Fruit fly (Drosophila melanogaster) whole organism, embryonic: ENCODE data around the gene CG31219.

Source experiments
- Atf3 ChIP-seq: fragments of 200-800 bp; sonication (Bioruptor generic); optimal IDR thresholded peaks from 3 replicates; lab custom pipeline; 2016; ENCODE audit warnings: missing biosample characterization, missing genetic modification characterization
- Awh ChIP-seq: fragments of 200-800 bp; sonication (Bioruptor generic); IDR thresholded peaks from 2 replicates; pipeline ENCODE4, ENCODE4 v1.3.6; 2022; ENCODE audit warnings: missing biosample characterization, missing genetic modification characterization
- C15 ChIP-seq: fragments of 200-800 bp; sonication (Bioruptor generic); IDR thresholded peaks from 3 replicates; pipeline ENCODE4 v1.3.6; 2022; ENCODE audit warnings: missing biosample characterization, missing genetic modification characterization
- CG10267 ChIP-seq: fragments of 200-800 bp; sonication (Bioruptor generic); optimal IDR thresholded peaks from 2 replicates; lab custom pipeline; 2018; ENCODE audit warnings: missing biosample characterization, mild to moderate bottlenecking, missing genetic modification characterization, moderate library complexity
- CG10565 ChIP-seq: fragments of 200-800 bp; sonication (Bioruptor generic); optimal IDR thresholded peaks from 3 replicates; lab custom pipeline; 2016; ENCODE audit warnings: missing biosample characterization, mild to moderate bottlenecking, missing genetic modification characterization
- CG11723 ChIP-seq: fragments of 200-800 bp; sonication (Bioruptor generic); optimal IDR thresholded peaks from 2 replicates; lab custom pipeline; 2017; ENCODE audit warnings: missing biosample characterization, mild to moderate bottlenecking, missing genetic modification characterization
- CG12219 ChIP-seq: fragments of 200-800 bp; sonication (Bioruptor generic); optimal IDR thresholded peaks from 3 replicates; lab custom pipeline; 2018; ENCODE audit warnings: missing biosample characterization, mild to moderate bottlenecking, missing genetic modification characterization
- CG12769 ChIP-seq: fragments of 200-800 bp; sonication (Bioruptor generic); optimal IDR thresholded peaks from 2 replicates; lab custom pipeline; 2019; ENCODE audit warnings: missing biosample characterization, mild to moderate bottlenecking, missing genetic modification characterization, moderate library complexity
- CG14050 ChIP-seq: fragments of 200-800 bp; sonication (Bioruptor generic); IDR thresholded peaks from 3 replicates; pipeline ENCODE4 v1.3.6; 2022; ENCODE audit warnings: missing biosample characterization, missing genetic modification characterization
- CG15601 ChIP-seq: fragments of 200-800 bp; sonication (Bioruptor generic); optimal IDR thresholded peaks from 3 replicates; lab custom pipeline; 2019; ENCODE audit warnings: missing biosample characterization, mild to moderate bottlenecking, missing genetic modification characterization, moderate library complexity
- CG17568 ChIP-seq: fragments of 200-800 bp; sonication (Bioruptor generic); optimal IDR thresholded peaks from 2 replicates; lab custom pipeline; 2018; ENCODE audit warnings: missing biosample characterization, mild to moderate bottlenecking, missing genetic modification characterization, moderate library complexity
- CG17829 ChIP-seq: fragments of 200-800 bp; optimal IDR thresholded peaks from 2 replicates; lab custom pipeline; 2019; ENCODE audit warnings: missing biosample characterization, mild to moderate bottlenecking, missing genetic modification characterization, moderate library complexity
- CG1832 ChIP-seq: fragments of 200-800 bp; sonication (Bioruptor generic); optimal IDR thresholded peaks from 2 replicates; lab custom pipeline; 2017; ENCODE audit warnings: missing biosample characterization, mild to moderate bottlenecking, missing genetic modification characterization, inconsistent platforms
- CG30020 ChIP-seq: fragments of 200-800 bp; optimal IDR thresholded peaks from 2 replicates; lab custom pipeline; 2019; ENCODE audit warnings: missing biosample characterization, mild to moderate bottlenecking, missing genetic modification characterization, moderate library complexity
- CG30431 ChIP-seq: fragments of 200-800 bp; sonication (Bioruptor generic); optimal IDR thresholded peaks from 2 replicates; lab custom pipeline; 2017; ENCODE audit warnings: missing biosample characterization, missing genetic modification characterization
- CG31388 ChIP-seq: fragments of 200-800 bp; sonication (Bioruptor generic); optimal IDR thresholded peaks from 2 replicates; lab custom pipeline; 2016; ENCODE audit warnings: missing biosample characterization, missing genetic modification characterization
- CG3281 ChIP-seq: fragments of 200-800 bp; sonication (Bioruptor generic); optimal IDR thresholded peaks from 3 replicates; lab custom pipeline; 2017; ENCODE audit warnings: missing biosample characterization, mild to moderate bottlenecking, missing genetic modification characterization
- CG5953 ChIP-seq: fragments of 200-800 bp; sonication (Bioruptor generic); IDR thresholded peaks from 2 replicates; pipeline ENCODE4 v1.3.6; 2022; ENCODE audit warnings: missing biosample characterization, missing genetic modification characterization
- CG6175 ChIP-seq: fragments of 200-800 bp; sonication (Bioruptor generic); IDR thresholded peaks from 3 replicates; pipeline ENCODE4 v1.3.6; 2022; ENCODE audit warnings: missing biosample characterization, missing genetic modification characterization
- CG6689 ChIP-seq: fragments of 200-800 bp; sonication (Bioruptor generic); IDR thresholded peaks from 2 replicates; pipeline ENCODE4 v1.3.6; 2022; ENCODE audit warnings: missing biosample characterization, missing genetic modification characterization
- CG6765 ChIP-seq: fragments of 200-800 bp; sonication (Bioruptor generic); optimal IDR thresholded peaks from 3 replicates; lab custom pipeline; 2017; ENCODE audit warnings: missing biosample characterization, mild to moderate bottlenecking, missing genetic modification characterization
- CG6854 ChIP-seq: fragments of 200-800 bp; sonication (Bioruptor generic); optimal IDR thresholded peaks from 3 replicates; lab custom pipeline; 2017; ENCODE audit warnings: missing biosample characterization, mild to moderate bottlenecking, missing genetic modification characterization
- CG7271 ChIP-seq: fragments of 200-800 bp; sonication (Bioruptor generic); optimal IDR thresholded peaks from 2 replicates; lab custom pipeline; 2018; ENCODE audit warnings: missing biosample characterization, mild to moderate bottlenecking, missing genetic modification characterization, moderate library complexity
- CG7987 ChIP-seq: fragments of 200-800 bp; sonication (Bioruptor generic); optimal IDR thresholded peaks from 2 replicates; lab custom pipeline; 2018; ENCODE audit warnings: missing biosample characterization, mild to moderate bottlenecking, missing genetic modification characterization, moderate library complexity
- Chrac-16 ChIP-seq: fragments of 200-800 bp; sonication (Bioruptor generic); optimal IDR thresholded peaks from 3 replicates; lab custom pipeline; 2016; ENCODE audit warnings: missing biosample characterization, missing genetic modification characterization
- CkIIα-i1 ChIP-seq: fragments of 200-800 bp; sonication (Bioruptor generic); IDR thresholded peaks from 2 replicates; pipeline ENCODE4 v1.3.6; 2022; ENCODE audit warnings: missing biosample characterization, missing genetic modification characterization
- CrebB ChIP-seq: fragments of 200-800 bp; sonication (Bioruptor generic); optimal IDR thresholded peaks from 3 replicates; lab custom pipeline; 2018; ENCODE audit warnings: missing biosample characterization, mild to moderate bottlenecking, missing genetic modification characterization
- D19A ChIP-seq: fragments of 200-800 bp; optimal IDR thresholded peaks from 3 replicates; lab custom pipeline; 2019; ENCODE audit warnings: missing biosample characterization, mild to moderate bottlenecking, missing genetic modification characterization, moderate library complexity
- Fer2 ChIP-seq: fragments of 200-800 bp; sonication (Bioruptor generic); optimal IDR thresholded peaks from 2 replicates; lab custom pipeline; 2018; ENCODE audit warnings: missing biosample characterization, mild to moderate bottlenecking, missing genetic modification characterization, moderate library complexity
- H15 ChIP-seq: fragments of 200-800 bp; sonication (Bioruptor generic); IDR thresholded peaks from 3 replicates; pipeline ENCODE4 v1.3.6; 2022; ENCODE audit warnings: missing biosample characterization, missing genetic modification characterization
- Hmx ChIP-seq: fragments of 200-800 bp; sonication (Bioruptor generic); optimal IDR thresholded peaks from 2 replicates; lab custom pipeline; 2016; ENCODE audit warnings: missing biosample characterization, missing genetic modification characterization
- Hsf ChIP-seq: fragments of 200-800 bp; sonication (Bioruptor generic); optimal IDR thresholded peaks from 3 replicates; lab custom pipeline; 2016; ENCODE audit warnings: missing biosample characterization, missing genetic modification characterization
- NC2α ChIP-seq: fragments of 200-800 bp; sonication (Bioruptor generic); optimal IDR thresholded peaks from 2 replicates; lab custom pipeline; 2016; ENCODE audit warnings: missing biosample characterization, missing genetic modification characterization
- NC2β ChIP-seq: fragments of 200-800 bp; sonication (Bioruptor generic); optimal IDR thresholded peaks from 2 replicates; lab custom pipeline; 2016; ENCODE audit warnings: missing biosample characterization, missing genetic modification characterization
- PHDP ChIP-seq: fragments of 200-800 bp; sonication (Bioruptor generic); optimal IDR thresholded peaks from 3 replicates; lab custom pipeline; 2018; ENCODE audit warnings: missing biosample characterization, mild to moderate bottlenecking, missing genetic modification characterization, moderate library complexity
- Pdp1 ChIP-seq, 2 experiments: fragments of 200-800 bp; sonication (Bioruptor generic); optimal IDR thresholded peaks; 3 replicates each; lab custom pipeline; 2016; ENCODE audit warnings: missing biosample characterization in 2 of 2, missing genetic modification characterization in 2 of 2, mild to moderate bottlenecking in 1 of 2, moderate library complexity in 1 of 2
- crc ChIP-seq: fragments of 200-800 bp; sonication (Bioruptor generic); optimal IDR thresholded peaks from 2 replicates; lab custom pipeline; 2016; ENCODE audit warnings: missing biosample characterization, missing genetic modification characterization
- dimm ChIP-seq: fragments of 200-800 bp; sonication (Bioruptor generic); IDR thresholded peaks from 2 replicates; pipeline ENCODE4 v1.3.6; 2022; ENCODE audit warnings: missing biosample characterization, missing genetic modification characterization
- fd102C ChIP-seq: fragments of 200-800 bp; sonication (Bioruptor generic); optimal IDR thresholded peaks from 2 replicates; lab custom pipeline; 2018; ENCODE audit warnings: missing biosample characterization, mild to moderate bottlenecking, missing genetic modification characterization, moderate library complexity
- fru ChIP-seq: fragments of >200 bp; optimal IDR thresholded peaks from 2 replicates; lab custom pipeline; 2017
- gcm2 ChIP-seq: fragments of 200-800 bp; sonication (Bioruptor generic); optimal IDR thresholded peaks from 2 replicates; lab custom pipeline; 2016; ENCODE audit warnings: missing biosample characterization, missing genetic modification characterization
- insv ChIP-seq, 2 experiments: fragments of 200-800 bp; sonication (Bioruptor generic); optimal IDR thresholded peaks; 3 replicates each; lab custom pipeline; 2016 to 2018; ENCODE audit warnings: missing biosample characterization in 2 of 2, missing genetic modification characterization in 2 of 2
- jumu ChIP-seq: fragments of 200-800 bp; sonication (Bioruptor generic); optimal IDR thresholded peaks from 3 replicates; lab custom pipeline; 2016; ENCODE audit warnings: missing biosample characterization, missing genetic modification characterization
- nerfin-2 ChIP-seq: fragments of 200-800 bp; sonication (Bioruptor generic); IDR thresholded peaks from 2 replicates; pipeline ENCODE4 v1.3.6; 2022; ENCODE audit warnings: missing biosample characterization, missing genetic modification characterization; ENCODE audit not compliant: partially characterized antibody
- rib ChIP-seq: fragments of 200-800 bp; sonication (Bioruptor generic); IDR thresholded peaks from 2 replicates; pipeline ENCODE4 v1.3.6; 2022; ENCODE audit warnings: missing biosample characterization, missing genetic modification characterization
- shn ChIP-seq: fragments of 200-800 bp; sonication (Bioruptor generic); optimal IDR thresholded peaks from 3 replicates; lab custom pipeline; 2016; ENCODE audit warnings: missing biosample characterization, missing genetic modification characterization
- ssp ChIP-seq: fragments of 200-800 bp; sonication (Bioruptor generic); IDR thresholded peaks from 2 replicates; pipeline ENCODE4 v1.3.6; 2022; ENCODE audit warnings: missing biosample characterization, missing genetic modification characterization
- tll ChIP-seq, 2 experiments: fragments of 200-800 bp in 1 of 2; fragments of >200 bp in 1 of 2; sonication (Bioruptor generic) in 1 of 2; optimal IDR thresholded peaks; 2 replicates each; lab custom pipeline; 2017 to 2019; ENCODE audit warnings: missing biosample characterization in 2 of 2, missing genetic modification characterization in 2 of 2, mild to moderate bottlenecking in 1 of 2, moderate library complexity in 1 of 2
- tna ChIP-seq: fragments of 200-800 bp; sonication (Bioruptor generic); IDR thresholded peaks from 2 replicates; pipeline ENCODE4 v1.3.6; 2022; ENCODE audit warnings: missing biosample characterization, missing genetic modification characterization; ENCODE audit not compliant: partially characterized antibody
- unpg ChIP-seq: fragments of 200-800 bp; sonication (Bioruptor generic); optimal IDR thresholded peaks from 3 replicates; lab custom pipeline; 2018; ENCODE audit warnings: missing biosample characterization, mild to moderate bottlenecking, missing genetic modification characterization, moderate library complexity
- vvl ChIP-seq: fragments of 200-800 bp; sonication (Bioruptor generic); IDR thresholded peaks from 2 replicates; pipeline ENCODE4 v1.3.6; 2022; ENCODE audit warnings: missing biosample characterization, missing genetic modification characterization

Gene CG31219

DNA sequence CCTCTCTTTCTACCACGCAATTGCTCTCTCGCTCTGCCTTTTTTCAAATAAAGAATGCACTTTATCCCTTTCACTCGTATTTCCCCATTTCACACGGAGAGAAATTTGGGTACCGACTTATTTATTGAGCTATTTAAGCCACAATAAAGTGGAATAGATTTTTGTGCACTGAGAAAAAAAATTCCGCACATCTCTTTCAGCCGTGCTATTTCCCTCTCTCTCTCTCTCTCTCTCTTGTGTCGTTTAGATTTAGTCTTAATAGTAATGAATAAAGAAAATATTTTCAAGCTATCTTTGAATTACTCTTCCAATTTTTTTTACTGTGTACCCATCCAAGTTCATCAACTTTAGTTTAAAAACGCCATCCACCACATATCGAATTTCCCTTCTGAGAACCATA lies 27.2 kb upstream of the CG31219 start (continued):
- TF ChIP-seq CkIIα-i1 (GFP tag; lab: Robert Waterston, UW): peak; percentile 59; the same call in 1 of the 2 replicates
- TF ChIP-seq Hmx (GFP tag; lab: Kevin White, UChicago): no peak
- TF ChIP-seq CG10267: peak; percentile 33
- TF ChIP-seq C15 (GFP tag; lab: Robert Waterston, UW): 0 out of 3 replicates have a peak, but pooled peaks have one; percentile 51
- TF ChIP-seq CG12769 (tag; lab: Kevin White, UChicago): peak; percentile 45
- TF ChIP-seq NC2α (GFP tag; lab: Kevin White, UChicago): no peak
- TF ChIP-seq Pdp1 (GFP tag; optimal IDR thresholded peaks at IDR 0.05; lab: Kevin White, UChicago): peak; percentile 58 to 66
- TF ChIP-seq dimm: 0 out of 2 replicates have a peak, but pooled peaks have one; percentile 33
- no peak for TF ChIP-seq gcm2 (GFP tag; lab: Kevin White, UChicago)
- peak; percentile 44 for TF ChIP-seq Atf3
- TF ChIP-seq CG30020 (tag; lab: Kevin White, UChicago): no peak
- peak; percentile 68 for TF ChIP-seq unpg (GFP tag; lab: Kevin White, UChicago)
- TF ChIP-seq PHDP (tag; lab: Kevin White, UChicago): peak; percentile 36
- TF ChIP-seq CG30431 (GFP tag; lab: Kevin White, UChicago): peak; percentile 19
- no peak for TF ChIP-seq CG6175
- TF ChIP-seq rib (GFP tag; lab: Robert Waterston, UW): 0 out of 2 replicates have a peak, but pooled peaks have one; percentile 25
- peak; percentile 19 for TF ChIP-seq CG15601 (tag; lab: Kevin White, UChicago)
- TF ChIP-seq insv (GFP tag; optimal IDR thresholded peaks at IDR 0.05; lab: Kevin White, UChicago): no peak
- no peak for TF ChIP-seq fd102C (GFP tag; lab: Kevin White, UChicago)
- TF ChIP-seq CG6689: peak; percentile 54
- peak; percentile 13 for TF ChIP-seq crc (GFP tag; lab: Kevin White, UChicago)
- TF ChIP-seq shn: peak; percentile 10
- peak; percentile 39 for TF ChIP-seq D19A (tag; lab: Kevin White, UChicago)
- TF ChIP-seq ssp (GFP tag; lab: Robert Waterston, UW): no peak
- TF ChIP-seq fru: no peak
- no peak for TF ChIP-seq CrebB (tag; lab: Kevin White, UChicago)
- TF ChIP-seq CG5953 (GFP tag; lab: Robert Waterston, UW): no peak
- TF ChIP-seq CG6854: no peak
- no peak for TF ChIP-seq CG7987
- TF ChIP-seq NC2β (GFP tag; lab: Kevin White, UChicago): no peak
- TF ChIP-seq Fer2 (tag; lab: Kevin White, UChicago): no peak
- TF ChIP-seq CG6765 (GFP tag; lab: Kevin White, UChicago): no peak
- no peak for TF ChIP-seq CG10565
- peak; percentile 64 for TF ChIP-seq CG14050 (GFP tag; lab: Robert Waterston, UW)
- peak in 1 of 2 experiments; percentile 8 for TF ChIP-seq tll (GFP tag; optimal IDR thresholded peaks at IDR 0.05; lab: Kevin White, UChicago)
- TF ChIP-seq nerfin-2 (GFP tag; lab: Robert Waterston, UW): no peak
- TF ChIP-seq H15 (GFP tag; lab: Robert Waterston, UW): no peak
- 0 out of 2 replicates have a peak, but pooled peaks have one; percentile 36 for TF ChIP-seq Awh (GFP tag; lab: Robert Waterston, UW)
- TF ChIP-seq CG7271 (tag; lab: Kevin White, UChicago): no peak
- TF ChIP-seq jumu (GFP tag; lab: Kevin White, UChicago): peak; percentile 18
- TF ChIP-seq CG17829 (tag; lab: Kevin White, UChicago): peak; percentile 40
- peak; percentile 73; the same call in 1 of the 2 replicates for TF ChIP-seq vvl (GFP tag; lab: Robert Waterston, UW)
- peak; percentile 4 for TF ChIP-seq CG11723 (GFP tag; lab: Kevin White, UChicago)
- peak; percentile 6 for TF ChIP-seq CG3281
- no peak for TF ChIP-seq CG1832 (GFP tag; lab: Kevin White, UChicago)
- no peak for TF ChIP-seq tna (GFP tag; lab: Robert Waterston, UW)
- TF ChIP-seq CG31388 (GFP tag; lab: Kevin White, UChicago): peak; percentile 28
- peak; percentile 65 for TF ChIP-seq Hsf (GFP tag; lab: Kevin White, UChicago)
- peak; percentile 9 for TF ChIP-seq CG12219 (GFP tag; lab: Kevin White, UChicago)
- peak; percentile 28 for TF ChIP-seq Chrac-16 (GFP tag; lab: Kevin White, UChicago)
- peak; percentile 10 for TF ChIP-seq CG17568 (GFP tag; lab: Kevin White, UChicago)
